Fruit fly (Drosophila melanogaster) whole organism, wandering third instar larva: ENCODE results near the gene CG13012.

ENCODE experiments used
- ey ChIP-seq: fragments of 200-800 bp; sonication (Bioruptor generic); optimal IDR thresholded peaks from 2 replicates; lab custom pipeline; 2016; ENCODE audit warnings: missing biosample characterization, missing genetic modification characterization
- h ChIP-seq: fragments of 200-800 bp; sonication (Bioruptor generic); optimal IDR thresholded peaks from 3 replicates; lab custom pipeline; 2016; ENCODE audit warnings: missing biosample characterization, mild to moderate bottlenecking, missing genetic modification characterization
- psq ChIP-seq: fragments of 200-800 bp; sonication (Bioruptor generic); optimal IDR thresholded peaks from 3 replicates; lab custom pipeline; 2017; ENCODE audit warnings: missing biosample characterization, mild to moderate bottlenecking, missing genetic modification characterization, moderate library complexity

dm6 chrX:16676653-16677052 is at the start of gene CG13012:
- TF ChIP-seq psq (no peak), ey (GFP tag; lab: Kevin White, UChicago) (no peak), h (GFP tag; lab: Kevin White, UChicago) (no peak)
